Fruit fly (Drosophila melanogaster): Measurements from ENCODE around the gene CG11663.

CG11663 gene

DNA sequence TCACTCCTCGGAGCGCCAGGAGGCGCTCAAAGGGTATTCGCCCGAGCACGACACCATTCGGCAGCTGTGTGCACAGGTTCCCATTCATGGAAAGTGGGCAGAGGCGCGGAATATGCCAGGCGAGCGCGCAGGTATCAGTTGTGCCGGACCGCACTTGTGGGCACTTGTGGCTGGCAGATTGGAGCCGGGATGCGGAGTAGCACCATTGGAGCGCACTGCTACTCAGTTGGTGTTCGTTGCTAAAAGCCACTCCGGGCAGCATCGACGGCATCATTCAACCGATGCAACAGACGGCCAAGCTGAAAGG, 41.6 kb downstream of the CG11663 start:
- TF ChIP-seq rn (GFP tag; IDR thresholded peaks at IDR 0.05) (no peak), D1 (tag; optimal IDR thresholded peaks at IDR 0.05) (no peak), Ets98B (GFP tag; IDR thresholded peaks at IDR 0.05) (no peak), Snoo (tag; optimal IDR thresholded peaks at IDR 0.05) (no peak), CG8159 (tag; optimal IDR thresholded peaks at IDR 0.05) (no peak), CG32121 (GFP tag; IDR thresholded peaks at IDR 0.05) (no peak), CG10348 (GFP tag; IDR thresholded peaks at IDR 0.05) (no peak), gl (tag; optimal IDR thresholded peaks at IDR 0.05) (no peak), CG34367 (tag; optimal IDR thresholded peaks at IDR 0.05) (no peak), CG14655 (GFP tag; optimal IDR thresholded peaks at IDR 0.05) (no peak), fd96Ca (GFP tag; IDR thresholded peaks at IDR 0.05) (no peak), Pif1B (GFP tag; optimal IDR thresholded peaks at IDR 0.05) (no peak), CG8301 (tag; optimal IDR thresholded peaks at IDR 0.05) (no peak), CG9948 (tag; optimal IDR thresholded peaks at IDR 0.05) (no peak), EcR (GFP tag; optimal IDR thresholded peaks at IDR 0.05) (no peak), Pif1A (GFP tag; optimal IDR thresholded peaks at IDR 0.05) (no peak), CG13204 (GFP tag; optimal IDR thresholded peaks at IDR 0.05) (no peak), CG17806 (tag; optimal IDR thresholded peaks at IDR 0.05) (no peak), CG12605 (GFP tag; IDR thresholded peaks at IDR 0.05) (no peak), CG15710 (tag; optimal IDR thresholded peaks at IDR 0.05) (no peak)

dm6 chrX:940580-941184, 46.4 kb downstream of the CG11663 start, which contains the start of the genes CG3704 and mus81:
TSS of gene CG3704 (minus strand) at chrX:940805.
TSS of gene mus81 (plus strand) at chrX:941075.
- TF ChIP-seq CG8301 (tag; optimal IDR thresholded peaks at IDR 0.05) (no peak), Snoo (tag; optimal IDR thresholded peaks at IDR 0.05) (no peak), CG32121 (GFP tag; IDR thresholded peaks at IDR 0.05) (no peak), CG4496 (GFP tag; IDR thresholded peaks at IDR 0.05) (no peak), CG8159 (tag; optimal IDR thresholded peaks at IDR 0.05) (no peak), CG9948 (tag; optimal IDR thresholded peaks at IDR 0.05) (no peak), gl (tag; optimal IDR thresholded peaks at IDR 0.05) (no peak), Ets98B (GFP tag; IDR thresholded peaks at IDR 0.05) (no peak), CG10348 (GFP tag; IDR thresholded peaks at IDR 0.05) (no peak), rn (GFP tag; IDR thresholded peaks at IDR 0.05) (no peak), CG17806 (tag; optimal IDR thresholded peaks at IDR 0.05) (no peak), CG14655 (GFP tag; optimal IDR thresholded peaks at IDR 0.05) (no peak), CG12605 (GFP tag; IDR thresholded peaks at IDR 0.05) (no peak), CG13204 (GFP tag; optimal IDR thresholded peaks at IDR 0.05) (no peak), D1 (tag; optimal IDR thresholded peaks at IDR 0.05) (no peak), CG15710 (tag; optimal IDR thresholded peaks at IDR 0.05) (no peak), Pif1B (GFP tag; optimal IDR thresholded peaks at IDR 0.05) (no peak), EcR (GFP tag; optimal IDR thresholded peaks at IDR 0.05) (no peak), Pif1A (GFP tag; optimal IDR thresholded peaks at IDR 0.05) (no peak), CG34367 (tag; optimal IDR thresholded peaks at IDR 0.05) (no peak)
